Fruit fly (Drosophila melanogaster) whole organism, embryonic: ENCODE results near the gene CG43255.

Source experiments
- ATbp ChIP-seq: fragments of 200-800 bp; sonication (Bioruptor generic); optimal IDR thresholded peaks from 2 replicates; lab custom pipeline; 2017; ENCODE audit warnings: missing biosample characterization, mild to moderate bottlenecking, missing genetic modification characterization, missing genetic modification reagents
- Abd-B ChIP-seq: fragments of 200-800 bp; sonication (Bioruptor generic); optimal IDR thresholded peaks from 2 replicates; lab custom pipeline; 2018; ENCODE audit warnings: missing biosample characterization, mild to moderate bottlenecking, missing genetic modification characterization, moderate library complexity
- Adf1 ChIP-seq: fragments of 200-800 bp; sonication (Bioruptor generic); IDR thresholded peaks from 2 replicates; pipeline ENCODE4 v1.3.6; 2022; ENCODE audit warnings: missing biosample characterization, missing genetic modification characterization
- B-H2 ChIP-seq: fragments of 200-800 bp; sonication (Bioruptor generic); optimal IDR thresholded peaks from 2 replicates; lab custom pipeline; 2018; ENCODE audit warnings: missing biosample characterization, mild to moderate bottlenecking, missing genetic modification characterization
- CG10209 ChIP-seq: fragments of 200-800 bp; sonication (Bioruptor generic); optimal IDR thresholded peaks from 3 replicates; lab custom pipeline; 2017; ENCODE audit warnings: missing biosample characterization, mild to moderate bottlenecking, missing genetic modification characterization, missing genetic modification reagents
- CG12155 ChIP-seq: fragments of 200-800 bp; sonication (Bioruptor generic); optimal IDR thresholded peaks from 3 replicates; lab custom pipeline; 2016; ENCODE audit warnings: missing biosample characterization, missing genetic modification characterization
- CG13624 ChIP-seq: fragments of 200-800 bp; sonication (Bioruptor generic); optimal IDR thresholded peaks from 2 replicates; lab custom pipeline; 2016; ENCODE audit warnings: missing biosample characterization, missing genetic modification characterization
- CG13894 ChIP-seq: fragments of 200-800 bp; sonication (Bioruptor generic); optimal IDR thresholded peaks from 3 replicates; lab custom pipeline; 2018; ENCODE audit warnings: missing biosample characterization, mild to moderate bottlenecking, missing genetic modification characterization, moderate library complexity
- CG14441 ChIP-seq: fragments of 200-800 bp; sonication (Bioruptor generic); IDR thresholded peaks from 2 replicates; pipeline ENCODE4 v1.3.6; 2022; ENCODE audit warnings: missing biosample characterization, missing genetic modification characterization
- CG1602 ChIP-seq: fragments of 200-800 bp; sonication (Bioruptor generic); optimal IDR thresholded peaks from 3 replicates; lab custom pipeline; 2016; ENCODE audit warnings: missing biosample characterization, missing genetic modification characterization
- CG4328 ChIP-seq: fragments of 200-800 bp; sonication (Bioruptor generic); optimal IDR thresholded peaks from 3 replicates; lab custom pipeline; 2017; ENCODE audit warnings: missing biosample characterization, missing genetic modification reagents, missing genetic modification characterization
- CG4854 ChIP-seq: fragments of 200-800 bp; sonication (Bioruptor generic); optimal IDR thresholded peaks from 2 replicates; lab custom pipeline; 2016; ENCODE audit warnings: missing biosample characterization, missing genetic modification characterization, inconsistent platforms
- CG6683 ChIP-seq: fragments of 200-800 bp; sonication (Bioruptor generic); optimal IDR thresholded peaks from 2 replicates; lab custom pipeline; 2017; ENCODE audit warnings: missing biosample characterization, mild to moderate bottlenecking, missing genetic modification characterization, missing genetic modification reagents
- CG7745 ChIP-seq: fragments of 200-800 bp; sonication (Bioruptor generic); optimal IDR thresholded peaks from 2 replicates; lab custom pipeline; 2018; ENCODE audit warnings: missing biosample characterization, mild to moderate bottlenecking, missing genetic modification characterization, moderate library complexity
- CG8089 ChIP-seq: fragments of 200-800 bp; sonication (Bioruptor generic); optimal IDR thresholded peaks from 3 replicates; lab custom pipeline; 2016; ENCODE audit warnings: missing biosample characterization, missing genetic modification characterization
- CG9797 ChIP-seq: fragments of 200-800 bp; sonication (Bioruptor generic); optimal IDR thresholded peaks from 3 replicates; lab custom pipeline; 2018; ENCODE audit warnings: missing biosample characterization, mild to moderate bottlenecking, missing genetic modification characterization
- D19B ChIP-seq: fragments of 200-800 bp; sonication (Bioruptor generic); optimal IDR thresholded peaks from 2 replicates; lab custom pipeline; 2017; ENCODE audit warnings: missing biosample characterization, mild to moderate bottlenecking, missing genetic modification characterization
- Dfd ChIP-seq, 2 experiments: fragments of >200 bp; optimal IDR thresholded peaks; 2 replicates each; lab custom pipeline; 2017; ENCODE audit warnings: missing biosample characterization in 2 of 2, missing genetic modification characterization in 2 of 2
- Fer2 ChIP-seq: fragments of 200-800 bp; sonication (Bioruptor generic); optimal IDR thresholded peaks from 2 replicates; lab custom pipeline; 2018; ENCODE audit warnings: missing biosample characterization, mild to moderate bottlenecking, missing genetic modification characterization, moderate library complexity
- GATAe ChIP-seq: fragments of 200-800 bp; sonication (Bioruptor generic); conservative IDR thresholded peaks from 2 replicates; pipeline ENCODE4 v1.3.6; 2022; ENCODE audit warnings: missing biosample characterization, missing genetic modification characterization
- Lpt ChIP-seq: fragments of >200 bp; optimal IDR thresholded peaks from 2 replicates; lab custom pipeline; 2018; ENCODE audit warnings: missing biosample characterization, missing genetic modification characterization
- MESR4 ChIP-seq: fragments of 200-800 bp; sonication (Bioruptor generic); optimal IDR thresholded peaks from 2 replicates; lab custom pipeline; 2018; ENCODE audit warnings: missing biosample characterization, mild to moderate bottlenecking, missing genetic modification characterization, moderate library complexity
- NC2α ChIP-seq: fragments of 200-800 bp; sonication (Bioruptor generic); optimal IDR thresholded peaks from 2 replicates; lab custom pipeline; 2016; ENCODE audit warnings: missing biosample characterization, missing genetic modification characterization
- Ptx1 ChIP-seq: fragments of 200-800 bp; sonication (Bioruptor generic); IDR thresholded peaks from 2 replicates; pipeline ENCODE4 v1.3.6; 2022; ENCODE audit warnings: missing biosample characterization, missing genetic modification characterization
- Stat92E ChIP-seq, 3 experiments: fragments of >200 bp in 2 of 3; fragments of 200-800 bp in 1 of 3; sonication (Bioruptor generic) in 1 of 3; optimal IDR thresholded peaks; 2 replicates each; lab custom pipeline; 2017 to 2019; ENCODE audit warnings: missing biosample characterization in 3 of 3, missing genetic modification characterization in 3 of 3, mild to moderate bottlenecking in 1 of 3, moderate library complexity in 1 of 3
- Trl ChIP-seq, 3 experiments: fragments of >200 bp in 2 of 3; fragments of 200-800 bp in 1 of 3; sonication (Bioruptor generic) in 1 of 3; optimal IDR thresholded peaks; 2 replicates in 1 of 3; 3 replicates in 2 of 3; lab custom pipeline; 2016 to 2017; ENCODE audit warnings: missing biosample characterization in 1 of 3, missing genetic modification characterization in 1 of 3
- bsh ChIP-seq, 2 experiments: fragments of 200-800 bp; sonication (Bioruptor generic); optimal IDR thresholded peaks; 2 replicates each; lab custom pipeline; 2017 to 2018; ENCODE audit warnings: mild to moderate bottlenecking in 2 of 2, missing biosample characterization in 2 of 2, missing genetic modification characterization in 2 of 2, moderate library complexity in 1 of 2
- cad ChIP-seq: fragments of >200 bp; optimal IDR thresholded peaks from 2 replicates; lab custom pipeline; 2017; ENCODE audit warnings: missing biosample characterization, missing genetic modification characterization
- cato ChIP-seq: fragments of 200-800 bp; sonication (Bioruptor generic); optimal IDR thresholded peaks from 2 replicates; lab custom pipeline; 2016; ENCODE audit warnings: missing biosample characterization, missing genetic modification characterization, borderline replicate concordance
- cg ChIP-seq: fragments of 200-800 bp; sonication (Bioruptor generic); optimal IDR thresholded peaks from 3 replicates; lab custom pipeline; 2019; ENCODE audit warnings: missing biosample characterization, mild to moderate bottlenecking, missing genetic modification characterization, moderate library complexity
- crp ChIP-seq, 2 experiments: fragments of 200-800 bp; sonication (Bioruptor generic); optimal IDR thresholded peaks; 2 replicates in 1 of 2; 3 replicates in 1 of 2; lab custom pipeline; 2017; ENCODE audit warnings: missing biosample characterization in 2 of 2, missing genetic modification characterization in 2 of 2, mild to moderate bottlenecking in 1 of 2, moderate library complexity in 1 of 2
- emc ChIP-seq: fragments of 200-800 bp; sonication (Bioruptor generic); optimal IDR thresholded peaks from 2 replicates; lab custom pipeline; 2016; ENCODE audit warnings: missing biosample characterization, missing genetic modification characterization
- ewg ChIP-seq: fragments of 200-800 bp; sonication (Bioruptor generic); optimal IDR thresholded peaks from 3 replicates; lab custom pipeline; 2017; ENCODE audit warnings: mild to moderate bottlenecking, missing biosample characterization, missing genetic modification reagents, missing genetic modification characterization
- gem ChIP-seq: fragments of 200-800 bp; sonication (Bioruptor generic); optimal IDR thresholded peaks from 2 replicates; lab custom pipeline; 2019; ENCODE audit warnings: missing biosample characterization, mild to moderate bottlenecking, missing genetic modification characterization, moderate library complexity
- grau ChIP-seq: fragments of 200-800 bp; optimal IDR thresholded peaks from 3 replicates; lab custom pipeline; 2019; ENCODE audit warnings: missing biosample characterization, mild to moderate bottlenecking, missing genetic modification characterization, moderate library complexity
- gsb-n ChIP-seq: fragments of 200-800 bp; sonication (Bioruptor generic); optimal IDR thresholded peaks from 3 replicates; lab custom pipeline; 2018; ENCODE audit warnings: missing biosample characterization, mild to moderate bottlenecking, missing genetic modification characterization
- luna ChIP-seq: fragments of 200-800 bp; sonication (Bioruptor generic); optimal IDR thresholded peaks from 2 replicates; lab custom pipeline; 2016; ENCODE audit warnings: missing biosample characterization, missing genetic modification characterization
- mirr ChIP-seq: fragments of 200-800 bp; sonication (Bioruptor generic); optimal IDR thresholded peaks from 3 replicates; lab custom pipeline; 2018; ENCODE audit warnings: missing biosample characterization, mild to moderate bottlenecking, missing genetic modification characterization
- onecut ChIP-seq: fragments of 200-800 bp; sonication (Bioruptor generic); IDR thresholded peaks from 2 replicates; pipeline ENCODE4 v1.3.6; 2022; ENCODE audit warnings: missing biosample characterization, missing genetic modification characterization
- pnt ChIP-seq: fragments of 200-800 bp; sonication (Bioruptor generic); optimal IDR thresholded peaks from 3 replicates; lab custom pipeline; 2016; ENCODE audit warnings: missing biosample characterization, missing genetic modification characterization
- psq ChIP-seq: fragments of 200-800 bp; sonication (Bioruptor generic); optimal IDR thresholded peaks from 2 replicates; lab custom pipeline; 2017; ENCODE audit warnings: missing biosample characterization, missing genetic modification characterization
- pum ChIP-seq: fragments of 200-800 bp; sonication (Bioruptor generic); optimal IDR thresholded peaks from 2 replicates; lab custom pipeline; 2016; ENCODE audit warnings: missing biosample characterization, missing genetic modification characterization
- run ChIP-seq: fragments of 200-800 bp; sonication (Bioruptor generic); optimal IDR thresholded peaks from 3 replicates; lab custom pipeline; 2018; ENCODE audit warnings: missing biosample characterization, mild to moderate bottlenecking, missing genetic modification characterization
- sens ChIP-seq: fragments of 200-800 bp; sonication (Bioruptor generic); peaks from one replicate; lab custom pipeline; 2016; ENCODE audit warnings: missing biosample characterization, missing genetic modification characterization
- sr ChIP-seq: fragments of 200-800 bp; sonication (Bioruptor generic); IDR thresholded peaks from 3 replicates; pipeline ENCODE4 v1.3.6; 2022; ENCODE audit warnings: missing biosample characterization, missing genetic modification characterization
- sug ChIP-seq: fragments of 200-800 bp; optimal IDR thresholded peaks from 2 replicates; lab custom pipeline; 2019; ENCODE audit warnings: missing biosample characterization, mild to moderate bottlenecking, missing genetic modification characterization, moderate library complexity
- ttk ChIP-seq: fragments of 200-800 bp; sonication (Bioruptor generic); IDR thresholded peaks from 2 replicates; pipeline ENCODE4 v2.1.2; 2022; ENCODE audit warnings: missing biosample characterization, missing genetic modification characterization
- wek ChIP-seq: fragments of 200-800 bp; sonication (Bioruptor generic); optimal IDR thresholded peaks from 3 replicates; lab custom pipeline; 2018; ENCODE audit warnings: missing biosample characterization, mild to moderate bottlenecking, missing genetic modification characterization, moderate library complexity
- z ChIP-seq: fragments of 200-800 bp; sonication (Bioruptor generic); IDR thresholded peaks from 3 replicates; pipeline ENCODE4 v1.3.6; 2022; ENCODE audit warnings: missing biosample characterization, missing genetic modification characterization

CG43255 gene

dm6 chrX:8878967-8879554 is 44.7 kb upstream of the CG43255 start (continued):
- peak in 1 of 2 experiments; percentile 91 for TF ChIP-seq bsh (GFP tag; optimal IDR thresholded peaks at IDR 0.05; lab: Kevin White, UChicago)
- TF ChIP-seq CG9797 = no peak
- TF ChIP-seq Lpt (GFP tag; lab: Kevin White, UChicago) = no peak
- TF ChIP-seq emc (GFP tag; lab: Kevin White, UChicago) = no peak
- TF ChIP-seq z (GFP tag; lab: Robert Waterston, UW) = 0 out of 3 replicates have a peak, but pooled peaks have one; percentile 16
- peak; percentile 56 for TF ChIP-seq CG13894 (tag; lab: Kevin White, UChicago)
- no peak for TF ChIP-seq cad (GFP tag; lab: Kevin White, UChicago)
- peak; percentile 85 for TF ChIP-seq Ptx1
- TF ChIP-seq CG10209 (GFP tag; lab: Kevin White, UChicago) = peak; percentile 79
- no peak for TF ChIP-seq pum (GFP tag; lab: Kevin White, UChicago)
- TF ChIP-seq grau (tag; lab: Kevin White, UChicago) = peak; percentile 85
- peak; percentile 27 for TF ChIP-seq CG4328 (GFP tag; lab: Kevin White, UChicago)
- TF ChIP-seq ATbp (GFP tag; lab: Kevin White, UChicago) = peak; percentile 83
- TF ChIP-seq Adf1 (GFP tag; lab: Robert Waterston, UW) = peak; percentile 56
- TF ChIP-seq cato = peak; percentile 50
- no peak for TF ChIP-seq luna (GFP tag; lab: Kevin White, UChicago)
- TF ChIP-seq psq = peak; percentile 56
- TF ChIP-seq ewg (GFP tag; lab: Kevin White, UChicago) = peak; percentile 63
- peak; percentile 0 for TF ChIP-seq CG13624 (GFP tag; lab: Kevin White, UChicago)
- TF ChIP-seq CG7745 (tag; lab: Kevin White, UChicago) = no peak
- TF ChIP-seq Trl (optimal IDR thresholded peaks at IDR 0.05; lab: Kevin White, UChicago) = no peak
- no peak for TF ChIP-seq Trl (GFP tag; optimal IDR thresholded peaks at IDR 0.05; lab: Kevin White, UChicago)
- no peak for TF ChIP-seq cg
- TF ChIP-seq CG8089 = no peak
- TF ChIP-seq onecut = peak; percentile 80
- TF ChIP-seq MESR4 = peak; percentile 2
- peak; percentile 65 for TF ChIP-seq run
- TF ChIP-seq ttk (GFP tag; lab: Robert Waterston, UW) = peak; percentile 81
- TF ChIP-seq CG6683 (GFP tag; lab: Kevin White, UChicago) = peak; percentile 67
- TF ChIP-seq sens = peak; percentile 82
- TF ChIP-seq CG4854 (GFP tag; lab: Kevin White, UChicago) = no peak
- no peak for TF ChIP-seq Dfd (GFP tag; optimal IDR thresholded peaks at IDR 0.05; lab: Kevin White, UChicago)
- no peak for TF ChIP-seq NC2α (GFP tag; lab: Kevin White, UChicago)
- 0 out of 3 replicates have a peak, but pooled peaks have one; percentile 49 for TF ChIP-seq sr (GFP tag; lab: Robert Waterston, UW)
- peak; percentile 85 for TF ChIP-seq gsb-n (tag; lab: Kevin White, UChicago)
- no peak for TF ChIP-seq wek
- TF ChIP-seq Fer2 (tag; lab: Kevin White, UChicago) = peak; percentile 32
- peak in 1 of 2 experiments; percentile 9 for TF ChIP-seq crp (GFP tag; optimal IDR thresholded peaks at IDR 0.05; lab: Kevin White, UChicago)
- TF ChIP-seq Abd-B (GFP tag; lab: Kevin White, UChicago) = peak; percentile 68
- peak; percentile 19 for TF ChIP-seq mirr (GFP tag; lab: Kevin White, UChicago)
- TF ChIP-seq pnt (GFP tag; lab: Kevin White, UChicago) = peak; percentile 19
- peak; percentile 69 for TF ChIP-seq sug (tag; lab: Kevin White, UChicago)
- peak; percentile 69 for TF ChIP-seq CG1602 (GFP tag; lab: Kevin White, UChicago)
- peak; percentile 39 for TF ChIP-seq B-H2 (GFP tag; lab: Kevin White, UChicago)
- peak; percentile 39; the same call in 1 of the 2 replicates for TF ChIP-seq GATAe (GFP tag; lab: Robert Waterston, UW)
- peak; percentile 85 for TF ChIP-seq CG14441 (GFP tag; lab: Robert Waterston, UW)
- TF ChIP-seq Stat92E (GFP tag; optimal IDR thresholded peaks at IDR 0.05; lab: Kevin White, UChicago) = peak in 1 of 3 experiments; percentile 10
- peak; percentile 89 for TF ChIP-seq gem (tag; lab: Kevin White, UChicago)
- peak; percentile 52 for TF ChIP-seq D19B (GFP tag; lab: Kevin White, UChicago)
- TF ChIP-seq CG12155 (GFP tag; lab: Kevin White, UChicago) = peak; percentile 62
